Fruit fly (Drosophila melanogaster): ENCODE measurements around the gene RpS13.

RpS13 gene

DNA sequence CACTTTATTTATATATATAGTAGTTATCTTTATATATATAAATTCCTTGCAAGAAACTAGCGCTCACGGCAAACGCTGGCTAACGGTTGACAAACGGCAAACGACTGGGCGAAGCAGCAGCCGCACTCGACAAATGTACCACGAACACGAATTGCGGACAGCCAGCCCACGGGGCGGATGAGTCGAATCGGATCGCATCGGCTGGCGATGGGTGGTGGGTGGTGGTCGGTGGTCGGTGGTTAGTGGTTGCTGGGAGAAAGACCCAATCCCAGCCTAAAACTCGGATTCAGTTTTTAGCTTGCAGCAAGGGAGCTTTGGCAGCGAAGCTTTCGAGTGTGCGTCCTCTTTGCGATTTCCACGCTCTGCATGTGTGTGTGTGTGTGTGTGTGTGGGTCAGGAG, 39.3 kb downstream of the RpS13 start, which contains the start of gene CG7781 (continued):
- no peak for TF ChIP-seq sd (tag; optimal IDR thresholded peaks at IDR 0.05)
- no peak for TF ChIP-seq BtbVII (GFP tag; optimal IDR thresholded peaks at IDR 0.05)
- no peak for TF ChIP-seq Fer1 (GFP tag; optimal IDR thresholded peaks at IDR 0.05)
- no peak for TF ChIP-seq Xrp1 (GFP tag; IDR thresholded peaks at IDR 0.05)
- no peak for TF ChIP-seq chn (GFP tag; optimal IDR thresholded peaks at IDR 0.05)
- no peak for TF ChIP-seq so (GFP tag; IDR thresholded peaks at IDR 0.05)
- TF ChIP-seq CG1647 (GFP tag; optimal IDR thresholded peaks at IDR 0.05), result no peak
- 0 out of 2 replicates have a peak, but pooled peaks have one; percentile 21 for TF ChIP-seq CG1024 (GFP tag; IDR thresholded peaks at IDR 0.05)
- no peak for TF ChIP-seq Elba2 (GFP tag; optimal IDR thresholded peaks at IDR 0.05)
- no peak for TF ChIP-seq kah (GFP tag; optimal IDR thresholded peaks at IDR 0.05)
- no peak for TF ChIP-seq klu (GFP tag; IDR thresholded peaks at IDR 0.05)
- no peak for TF ChIP-seq sim (GFP tag; IDR thresholded peaks at IDR 0.05)
- TF ChIP-seq wdn (GFP tag; IDR thresholded peaks at IDR 0.05), result 0 out of 2 replicates have a peak, but pooled peaks have one; percentile 11
- no peak for TF ChIP-seq aop (GFP tag; IDR thresholded peaks at IDR 0.05)
- no peak for TF ChIP-seq Ssrp (tag; optimal IDR thresholded peaks at IDR 0.05)
- no peak for TF ChIP-seq onecut (GFP tag; IDR thresholded peaks at IDR 0.05)
- no peak for TF ChIP-seq CG13624 (GFP tag; optimal IDR thresholded peaks at IDR 0.05)
- TF ChIP-seq pb (GFP tag; optimal IDR thresholded peaks at IDR 0.05), result no peak
- TF ChIP-seq repo (GFP tag; optimal IDR thresholded peaks at IDR 0.05), result no peak
- TF ChIP-seq CG1832 (GFP tag; optimal IDR thresholded peaks at IDR 0.05), result no peak
- TF ChIP-seq CG11504 (tag; optimal IDR thresholded peaks at IDR 0.05), result no peak
- no peak for TF ChIP-seq Chrac-16 (GFP tag; optimal IDR thresholded peaks at IDR 0.05)
- no peak for TF ChIP-seq CTCF (GFP tag; optimal IDR thresholded peaks at IDR 0.05)
- no peak for TF ChIP-seq CG6654 (GFP tag; optimal IDR thresholded peaks at IDR 0.05)
- no peak for TF ChIP-seq Mrtf (GFP tag; IDR thresholded peaks at IDR 0.05)
- TF ChIP-seq ranshi (GFP tag; IDR thresholded peaks at IDR 0.05), result 0 out of 2 replicates have a peak, but pooled peaks have one; percentile 5
- TF ChIP-seq CG2712 (tag; optimal IDR thresholded peaks at IDR 0.05), result no peak
- TF ChIP-seq D19A (tag; optimal IDR thresholded peaks at IDR 0.05), result no peak
- no peak for TF ChIP-seq dysf (GFP tag; IDR thresholded peaks at IDR 0.05)
- TF ChIP-seq CG17361 (GFP tag; IDR thresholded peaks at IDR 0.05), result no peak
- TF ChIP-seq ewg (GFP tag; optimal IDR thresholded peaks at IDR 0.05), result peak; percentile 5
- no peak for TF ChIP-seq pfk (GFP tag; optimal IDR thresholded peaks at IDR 0.05)
- no peak for TF ChIP-seq TFAM (GFP tag; optimal IDR thresholded peaks at IDR 0.05)
- no peak for TF ChIP-seq her (GFP tag; optimal IDR thresholded peaks at IDR 0.05)
- TF ChIP-seq CG18764 (GFP tag; optimal IDR thresholded peaks at IDR 0.05), result no peak
- no peak for TF ChIP-seq CG11696 (GFP tag; IDR thresholded peaks at IDR 0.05)
- no peak for TF ChIP-seq rib (GFP tag; IDR thresholded peaks at IDR 0.05)
- no peak for TF ChIP-seq Gsc (GFP tag; IDR thresholded peaks at IDR 0.05)
- TF ChIP-seq fd3F (GFP tag; optimal IDR thresholded peaks at IDR 0.05), result no peak
- no peak for TF ChIP-seq Sin3A (optimal IDR thresholded peaks at IDR 0.05)
- TF ChIP-seq Lpt (GFP tag; optimal IDR thresholded peaks at IDR 0.05), result no peak
- TF ChIP-seq prd (optimal IDR thresholded peaks at IDR 0.05), result no peak
- TF ChIP-seq prd (GFP tag; IDR thresholded peaks at IDR 0.05), result no peak
- no peak for TF ChIP-seq Bdp1 (GFP tag; optimal IDR thresholded peaks at IDR 0.05)
- peak; percentile 45 for TF ChIP-seq cg (GFP tag; optimal IDR thresholded peaks at IDR 0.05)
- no peak for TF ChIP-seq trem (tag; optimal IDR thresholded peaks at IDR 0.05)
- no peak for TF ChIP-seq CG9437 (GFP tag; optimal IDR thresholded peaks at IDR 0.05)
- no peak for TF ChIP-seq Neu2 (GFP tag; optimal IDR thresholded peaks at IDR 0.05; ENCODE audit: borderline replicate concordance)
- no peak for TF ChIP-seq Doc3 (GFP tag; IDR thresholded peaks at IDR 0.05; ENCODE audit: partially characterized antibody)
- TF ChIP-seq CG10543 (GFP tag; optimal IDR thresholded peaks at IDR 0.05), result no peak
- TF ChIP-seq CG11456 (GFP tag; IDR thresholded peaks at IDR 0.05), result no peak
- no peak for TF ChIP-seq CG4328 (GFP tag; optimal IDR thresholded peaks at IDR 0.05)
- no peak for TF ChIP-seq CG14014 (GFP tag; IDR thresholded peaks at IDR 0.05)
- TF ChIP-seq CG18262 (tag; optimal IDR thresholded peaks at IDR 0.05), result no peak

All from whole organism, embryonic.